Worm (Caenorhabditis elegans) whole organism, mixed stage, embryonic: ENCODE data around the gene C25E10.8.

ENCODE experiments used
- M03D4.4 ChIP-seq: sonication (generic microtip); optimal IDR thresholded peaks from 2 replicates; lab custom pipeline; 2017; ENCODE audit warnings: mild to moderate bottlenecking, missing genetic modification characterization, missing compliant biosample characterization
- bed-3 ChIP-seq: fragments of 200-800 bp; sonication (Bioruptor generic); optimal IDR thresholded peaks from 3 replicates; lab custom pipeline; 2018; ENCODE audit warnings: mild to moderate bottlenecking, missing genetic modification characterization, moderate library complexity, missing compliant biosample characterization
- blmp-1 ChIP-seq: fragments of 150-350 bp; optimal IDR thresholded peaks from 2 replicates; lab custom pipeline; 2014; ENCODE audit warnings: missing biosample characterization, missing genetic modification characterization
- ceh-39 ChIP-seq: fragments of 150-350 bp; optimal IDR thresholded peaks from 2 replicates; lab custom pipeline; 2014; ENCODE audit warnings: missing biosample characterization, missing genetic modification characterization
- ceh-43 ChIP-seq: fragments of 200-800 bp; sonication (Bioruptor generic); optimal IDR thresholded peaks from 2 replicates; lab custom pipeline; 2018; ENCODE audit warnings: mild to moderate bottlenecking, missing genetic modification characterization, moderate library complexity, missing compliant biosample characterization
- ceh-83 ChIP-seq: fragments of 200-800 bp; sonication (Bioruptor generic); optimal IDR thresholded peaks from 2 replicates; lab custom pipeline; 2018; ENCODE audit warnings: mild to moderate bottlenecking, missing genetic modification characterization, missing compliant biosample characterization
- ces-1 ChIP-seq: fragments of 150-350 bp; optimal IDR thresholded peaks from 2 replicates; lab custom pipeline; 2014; ENCODE audit warnings: missing biosample characterization, missing genetic modification reagents, missing genetic modification characterization
- cnd-1 ChIP-seq: fragments of 200-800 bp; sonication (Bioruptor generic); optimal IDR thresholded peaks from 2 replicates; lab custom pipeline; 2018; ENCODE audit warnings: mild to moderate bottlenecking, missing genetic modification characterization, missing compliant biosample characterization
- elt-1 ChIP-seq: sonication (generic microtip); optimal IDR thresholded peaks from 2 replicates; lab custom pipeline; 2017; ENCODE audit warnings: missing genetic modification characterization, mild to moderate bottlenecking, missing compliant biosample characterization, antibody characterized with exemption, moderate library complexity, borderline replicate concordance; ENCODE audit not compliant: insufficient read depth
- elt-3 ChIP-seq: fragments of 150-350 bp; optimal IDR thresholded peaks from 2 replicates; lab custom pipeline; 2014; ENCODE audit warnings: missing biosample characterization, missing genetic modification characterization
- flh-1 ChIP-seq: fragments of 200-800 bp; sonication (Bioruptor generic); optimal IDR thresholded peaks from 2 replicates; lab custom pipeline; 2018; ENCODE audit warnings: mild to moderate bottlenecking, missing genetic modification characterization, moderate library complexity, missing compliant biosample characterization
- ham-2 ChIP-seq: fragments of 200-800 bp; sonication (Bioruptor generic); optimal IDR thresholded peaks from 2 replicates; lab custom pipeline; 2018; ENCODE audit warnings: mild to moderate bottlenecking, missing genetic modification characterization, missing compliant biosample characterization
- hlh-1 ChIP-seq: fragments of 150-350 bp; optimal IDR thresholded peaks from 2 replicates; lab custom pipeline; 2014; ENCODE audit warnings: missing biosample characterization, missing genetic modification reagents, missing genetic modification characterization
- lin-13 ChIP-seq: fragments of 150-350 bp; optimal IDR thresholded peaks from 2 replicates; lab custom pipeline; 2014; ENCODE audit warnings: missing biosample characterization, missing genetic modification characterization
- lin-32 ChIP-seq: fragments of 200-800 bp; sonication (Bioruptor generic); optimal IDR thresholded peaks from 2 replicates; lab custom pipeline; 2018; ENCODE audit warnings: mild to moderate bottlenecking, missing genetic modification characterization, missing compliant biosample characterization
- lsy-2 ChIP-seq: fragments of 150-350 bp; optimal IDR thresholded peaks from 2 replicates; lab custom pipeline; 2014; ENCODE audit warnings: missing biosample characterization, missing genetic modification characterization
- mab-5 ChIP-seq: fragments of 150-350 bp; optimal IDR thresholded peaks from 2 replicates; lab custom pipeline; 2014; ENCODE audit warnings: missing biosample characterization, missing genetic modification characterization
- mep-1 ChIP-seq: fragments of 150-350 bp; optimal IDR thresholded peaks from 2 replicates; lab custom pipeline; 2017; ENCODE audit warnings: missing biosample characterization, missing genetic modification reagents, missing genetic modification characterization, inconsistent platforms
- mls-2 ChIP-seq: sonication (generic microtip); optimal IDR thresholded peaks from 2 replicates; lab custom pipeline; 2016; ENCODE audit warnings: mild to moderate bottlenecking, missing genetic modification characterization, moderate library complexity, missing compliant biosample characterization
- nhr-12 ChIP-seq: fragments of 150-350 bp; optimal IDR thresholded peaks from 2 replicates; lab custom pipeline; 2014; ENCODE audit warnings: missing biosample characterization, missing genetic modification characterization
- nhr-2 ChIP-seq: fragments of 150-350 bp; optimal IDR thresholded peaks from 2 replicates; lab custom pipeline; 2014; ENCODE audit warnings: missing biosample characterization, missing genetic modification characterization
- nhr-237 ChIP-seq: fragments of 150-350 bp; optimal IDR thresholded peaks from 2 replicates; lab custom pipeline; 2014; ENCODE audit warnings: missing biosample characterization, missing genetic modification characterization
- nhr-28 ChIP-seq: fragments of 150-350 bp; optimal IDR thresholded peaks from 2 replicates; lab custom pipeline; 2014; ENCODE audit warnings: missing biosample characterization, missing genetic modification characterization
- nhr-76 ChIP-seq: sonication (generic microtip); optimal IDR thresholded peaks from 2 replicates; lab custom pipeline; 2017; ENCODE audit warnings: missing biosample characterization, missing genetic modification characterization
- pha-4 ChIP-seq: fragments of 150-350 bp; optimal IDR thresholded peaks from 2 replicates; lab custom pipeline; 2018; ENCODE audit warnings: missing biosample characterization, missing genetic modification reagents, missing genetic modification characterization
- sem-2 ChIP-seq: fragments of 200-800 bp; sonication (Bioruptor generic); optimal IDR thresholded peaks from 2 replicates; lab custom pipeline; 2018; ENCODE audit warnings: mild to moderate bottlenecking, missing genetic modification characterization, missing compliant biosample characterization
- snpc-4 ChIP-seq: fragments of 150-350 bp; optimal IDR thresholded peaks from 2 replicates; lab custom pipeline; 2014; ENCODE audit warnings: missing biosample characterization, missing genetic modification characterization
- sptf-1 ChIP-seq: sonication (generic microtip); optimal IDR thresholded peaks from 2 replicates; lab custom pipeline; 2017; ENCODE audit warnings: mild to moderate bottlenecking, missing genetic modification characterization, moderate library complexity, missing compliant biosample characterization
- unc-120 ChIP-seq: sonication (generic microtip); optimal IDR thresholded peaks from 2 replicates; lab custom pipeline; 2017; ENCODE audit warnings: missing genetic modification characterization, missing compliant biosample characterization; ENCODE audit not compliant: poor library complexity, severe bottlenecking
- unc-39 ChIP-seq: fragments of 150-350 bp; optimal IDR thresholded peaks from 2 replicates; lab custom pipeline; 2014; ENCODE audit warnings: missing biosample characterization, missing genetic modification characterization
- unc-62 ChIP-seq: fragments of 150-350 bp; optimal IDR thresholded peaks from 2 replicates; lab custom pipeline; 2014; ENCODE audit warnings: missing biosample characterization, missing genetic modification reagents, missing genetic modification characterization
- zip-8 ChIP-seq: fragments of 150-350 bp; optimal IDR thresholded peaks from 2 replicates; lab custom pipeline; 2014; ENCODE audit warnings: missing biosample characterization, missing genetic modification characterization
- ztf-11 ChIP-seq: fragments of 150-350 bp; optimal IDR thresholded peaks from 2 replicates; lab custom pipeline; 2014; ENCODE audit warnings: missing biosample characterization, missing genetic modification characterization

The C25E10.8 gene

DNA sequence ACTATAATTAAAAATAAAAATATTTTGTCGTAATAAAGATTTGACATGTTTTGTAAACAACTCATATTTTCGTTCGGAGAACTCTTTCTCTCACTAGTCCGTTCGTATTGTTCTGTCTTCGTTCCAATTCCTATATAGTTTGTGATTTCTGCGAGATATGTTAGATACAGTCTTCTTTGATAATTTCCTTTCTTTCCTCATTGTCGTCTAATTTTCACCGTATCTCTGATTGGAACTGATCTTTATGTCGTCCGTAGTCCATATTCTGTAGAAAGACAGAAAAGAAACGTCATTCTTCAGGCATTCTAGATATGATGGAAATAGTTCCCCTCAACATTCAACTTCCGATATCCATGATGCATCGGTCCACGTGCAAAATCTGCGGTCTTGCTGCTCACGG lies 9.0 kb downstream of the C25E10.8 start, which contains the start of gene nhr-30:
TSS of gene nhr-30 (plus strand) at position 301 of the 400 bp plus-strand sequence.
- no peak for TF ChIP-seq ham-2 (GFP tag; lab: Kevin White, UChicago)
- no peak for TF ChIP-seq sptf-1 (tag; lab: Kevin White, UChicago)
- TF ChIP-seq sem-2 (GFP tag; lab: Kevin White, UChicago), result no peak
- no peak for TF ChIP-seq nhr-2 (tag; lab: Kevin White, UChicago)
- no peak for TF ChIP-seq blmp-1
- TF ChIP-seq M03D4.4 (tag; lab: Kevin White, UChicago), result no peak

DNA sequence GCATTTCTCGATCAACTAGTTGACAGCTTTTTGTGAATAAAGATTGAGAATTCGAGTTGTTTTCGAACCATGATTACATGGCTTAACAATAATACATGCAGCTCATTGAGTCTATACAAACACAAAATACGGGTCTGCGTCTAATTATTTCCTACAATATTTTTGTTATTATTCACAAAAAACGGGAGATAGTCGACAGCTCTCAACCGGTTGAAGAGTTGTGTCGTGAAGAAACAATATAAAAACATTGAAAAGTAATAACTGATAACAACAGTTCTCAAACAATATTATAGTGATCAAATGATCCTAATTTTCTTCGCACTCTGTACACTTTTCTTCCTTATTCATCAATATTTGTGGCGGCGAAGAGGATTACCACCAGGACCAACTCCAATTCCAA lies 12.8 kb downstream of the C25E10.8 start, which contains the start of gene cyp-33B1:
TSS of gene cyp-33B1 (plus strand) at position 301 of the 400 bp plus-strand sequence.
- TF ChIP-seq lin-13 (tag; lab: Kevin White, UChicago), result no peak
- no peak for TF ChIP-seq ham-2 (GFP tag; lab: Kevin White, UChicago)
- no peak for TF ChIP-seq zip-8 (tag; lab: Kevin White, UChicago)
- TF ChIP-seq mab-5 (tag; lab: Kevin White, UChicago), result no peak
- no peak for TF ChIP-seq nhr-28 (tag; lab: Kevin White, UChicago)
- no peak for TF ChIP-seq nhr-2 (tag; lab: Kevin White, UChicago)
- no peak for TF ChIP-seq snpc-4 (tag; lab: Kevin White, UChicago)
- no peak for TF ChIP-seq nhr-237 (tag; lab: Kevin White, UChicago)
- TF ChIP-seq flh-1, result no peak
- no peak for TF ChIP-seq M03D4.4 (tag; lab: Kevin White, UChicago)
- TF ChIP-seq elt-1 (tag; lab: Kevin White, UChicago), result no peak
- no peak for TF ChIP-seq ceh-43
- TF ChIP-seq lsy-2 (tag; lab: Kevin White, UChicago), result no peak
- TF ChIP-seq mep-1 (tag; lab: Kevin White, UChicago), result no peak
- TF ChIP-seq hlh-1 (tag; lab: Kevin White, UChicago), result no peak

DNA sequence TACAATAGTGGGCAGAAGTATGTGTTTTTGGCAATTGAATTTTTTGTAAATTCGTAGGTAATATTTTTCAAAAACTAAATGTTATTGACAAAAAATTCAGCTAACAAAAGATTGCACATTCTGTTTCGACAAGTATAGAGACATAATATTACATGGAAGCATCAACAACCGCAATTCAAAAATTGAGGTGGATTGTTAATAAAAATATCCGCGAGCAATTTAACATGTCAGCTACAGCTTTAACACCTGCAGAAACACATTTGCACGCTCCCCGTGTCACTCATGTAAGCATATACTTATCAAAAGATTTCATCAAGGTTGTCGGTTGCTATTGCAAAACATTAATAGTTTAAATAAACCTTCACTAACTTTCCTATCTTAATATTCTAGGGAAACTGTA lies 18.2 kb downstream of the C25E10.8 start, which contains the start of gene srsx-34:
TSS of gene srsx-34 (plus strand) at position 301 of the 400 bp plus-strand sequence.
- TF ChIP-seq ham-2 (GFP tag; lab: Kevin White, UChicago) (no peak), mls-2 (tag; lab: Kevin White, UChicago) (no peak), snpc-4 (tag; lab: Kevin White, UChicago) (no peak), zip-8 (tag; lab: Kevin White, UChicago) (no peak), nhr-237 (tag; lab: Kevin White, UChicago) (no peak), ceh-39 (tag; lab: Kevin White, UChicago) (no peak), ces-1 (GFP tag; lab: Kevin White, UChicago) (no peak), lin-32 (GFP tag; lab: Kevin White, UChicago) (no peak), pha-4 (tag; lab: Kevin White, UChicago) (no peak), nhr-12 (tag; lab: Kevin White, UChicago) (no peak), mab-5 (tag; lab: Kevin White, UChicago) (no peak), flh-1 (no peak), bed-3 (GFP tag; lab: Kevin White, UChicago) (no peak), unc-120 (tag; lab: Kevin White, UChicago) (no peak), mep-1 (tag; lab: Kevin White, UChicago) (no peak), sptf-1 (tag; lab: Kevin White, UChicago) (no peak), elt-3 (tag; lab: Kevin White, UChicago) (no peak), ztf-11 (tag; lab: Kevin White, UChicago) (no peak), hlh-1 (tag; lab: Kevin White, UChicago) (no peak), cnd-1 (tag; lab: Kevin White, UChicago) (no peak)
- TF ChIP-seq, all 35 proteins: peak for 0

DNA sequence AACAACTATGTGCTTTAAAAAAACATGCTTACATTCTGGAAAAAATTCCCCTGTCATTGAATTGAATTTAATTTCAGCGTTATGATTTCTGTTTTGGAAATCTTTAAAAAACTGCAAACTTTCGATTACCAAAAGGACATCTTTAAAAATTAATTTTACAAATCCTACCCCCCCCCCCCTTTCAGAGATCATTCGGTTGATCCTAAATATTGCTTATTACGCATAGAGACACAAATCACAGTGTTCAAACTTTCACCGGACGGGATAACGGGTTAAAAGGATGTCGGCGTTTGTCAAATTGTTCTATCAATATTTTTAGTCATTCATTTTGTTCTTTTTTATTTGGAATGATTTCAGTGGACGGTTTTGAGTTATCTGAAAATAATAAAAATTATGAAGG lies 20.6 kb downstream of the C25E10.8 start, which contains the start of gene C25E10.4:
TSS of gene C25E10.4 (plus strand) at position 301 of the 400 bp plus-strand sequence.
- no peak for TF ChIP-seq nhr-76 (tag; lab: Kevin White, UChicago)
- TF ChIP-seq unc-39, result no peak
- no peak for TF ChIP-seq lin-32 (GFP tag; lab: Kevin White, UChicago)
- TF ChIP-seq M03D4.4 (tag; lab: Kevin White, UChicago), result no peak
- no peak for TF ChIP-seq snpc-4 (tag; lab: Kevin White, UChicago)
- no peak for TF ChIP-seq nhr-2 (tag; lab: Kevin White, UChicago)
- no peak for TF ChIP-seq elt-3 (tag; lab: Kevin White, UChicago)
- no peak for TF ChIP-seq ces-1 (GFP tag; lab: Kevin White, UChicago)
- TF ChIP-seq mep-1 (tag; lab: Kevin White, UChicago), result no peak
- TF ChIP-seq nhr-12 (tag; lab: Kevin White, UChicago), result no peak
- no peak for TF ChIP-seq ceh-43
- TF ChIP-seq mls-2 (tag; lab: Kevin White, UChicago), result no peak
- TF ChIP-seq cnd-1 (tag; lab: Kevin White, UChicago), result no peak
- TF ChIP-seq lsy-2 (tag; lab: Kevin White, UChicago), result no peak
- no peak for TF ChIP-seq unc-62 (GFP tag; lab: Kevin White, UChicago)
- TF ChIP-seq ceh-83 (GFP tag; lab: Kevin White, UChicago), result no peak
